Fruit fly (Drosophila melanogaster) whole organism, prepupa: ENCODE results near the gene Alp12.

Source experiments
- CG10631 ChIP-seq: fragments of 200-800 bp; sonication (Bioruptor generic); optimal IDR thresholded peaks from 2 replicates; lab custom pipeline; 2016; ENCODE audit warnings: missing biosample characterization, missing genetic modification characterization
- CG11762 ChIP-seq: fragments of 200-800 bp; sonication (Bioruptor generic); optimal IDR thresholded peaks from 3 replicates; lab custom pipeline; 2016; ENCODE audit warnings: missing biosample characterization, missing genetic modification characterization; ENCODE audit not compliant: insufficient read depth
- CG11902 ChIP-seq: fragments of 200-800 bp; sonication (Bioruptor generic); optimal IDR thresholded peaks from 3 replicates; lab custom pipeline; 2016; ENCODE audit warnings: missing biosample characterization, missing genetic modification characterization
- CG1621 ChIP-seq: fragments of 200-800 bp; sonication (Bioruptor generic); optimal IDR thresholded peaks from 3 replicates; lab custom pipeline; 2018; ENCODE audit warnings: missing biosample characterization, mild to moderate bottlenecking, missing genetic modification characterization
- CG3032 ChIP-seq: fragments of 200-800 bp; optimal IDR thresholded peaks from 2 replicates; lab custom pipeline; 2019; ENCODE audit warnings: missing biosample characterization, mild to moderate bottlenecking, missing genetic modification characterization, moderate library complexity
- CG32006 ChIP-seq: fragments of 200-800 bp; sonication (Bioruptor generic); optimal IDR thresholded peaks from 3 replicates; lab custom pipeline; 2017; ENCODE audit warnings: missing biosample characterization, mild to moderate bottlenecking, missing genetic modification characterization
- CG34406 ChIP-seq: fragments of 200-800 bp; sonication (Bioruptor generic); optimal IDR thresholded peaks from 3 replicates; lab custom pipeline; 2016; ENCODE audit warnings: missing biosample characterization, missing genetic modification characterization
- CG6163 ChIP-seq: fragments of 200-800 bp; sonication (Bioruptor generic); IDR thresholded peaks from 3 replicates; pipeline ENCODE4 v1.3.6; 2022; ENCODE audit warnings: missing biosample characterization, missing genetic modification characterization
- CG6276 ChIP-seq: fragments of 200-800 bp; sonication (Bioruptor generic); optimal IDR thresholded peaks from 2 replicates; lab custom pipeline; 2017; ENCODE audit warnings: missing biosample characterization, mild to moderate bottlenecking, missing genetic modification characterization
- CG6792 ChIP-seq: fragments of 200-800 bp; sonication (Bioruptor generic); optimal IDR thresholded peaks from 3 replicates; lab custom pipeline; 2016; ENCODE audit warnings: missing biosample characterization, missing genetic modification characterization
- CG6808 ChIP-seq: fragments of 200-800 bp; sonication (Bioruptor generic); optimal IDR thresholded peaks from 3 replicates; lab custom pipeline; 2017; ENCODE audit warnings: missing biosample characterization, missing genetic modification characterization, mild to moderate bottlenecking, moderate library complexity, missing genetic modification reagents
- CG7368 ChIP-seq: fragments of 200-800 bp; sonication (Bioruptor generic); optimal IDR thresholded peaks from 3 replicates; lab custom pipeline; 2016; ENCODE audit warnings: missing biosample characterization, missing genetic modification characterization
- CG8119 ChIP-seq: fragments of 200-800 bp; sonication (Bioruptor generic); IDR thresholded peaks from 3 replicates; pipeline ENCODE4 v1.3.6; 2022; ENCODE audit warnings: missing biosample characterization, missing genetic modification characterization
- CG8632 ChIP-seq: fragments of 200-800 bp; sonication (Bioruptor generic); optimal IDR thresholded peaks from 3 replicates; lab custom pipeline; 2016; ENCODE audit warnings: missing biosample characterization, missing genetic modification characterization
- Eip78C ChIP-seq: fragments of 200-800 bp; sonication (Bioruptor generic); peaks from one replicate; lab custom pipeline; 2016; ENCODE audit warnings: missing biosample characterization, missing genetic modification characterization
- Ets21C ChIP-seq: fragments of 200-800 bp; sonication (Bioruptor generic); optimal IDR thresholded peaks from 3 replicates; lab custom pipeline; 2016; ENCODE audit warnings: missing biosample characterization, missing genetic modification characterization
- Gug ChIP-seq: fragments of 200-800 bp; sonication (Bioruptor generic); IDR thresholded peaks from 2 replicates; pipeline ENCODE4 v1.3.6; 2022; ENCODE audit warnings: missing biosample characterization, missing genetic modification characterization
- Hr38 ChIP-seq: sonication (Bioruptor generic); optimal IDR thresholded peaks from 2 replicates; lab custom pipeline; 2016; ENCODE audit warnings: missing biosample characterization, missing genetic modification characterization
- Hr4 ChIP-seq: fragments of 200-800 bp; sonication (Bioruptor generic); optimal IDR thresholded peaks from 3 replicates; lab custom pipeline; 2016; ENCODE audit warnings: missing biosample characterization, missing genetic modification characterization
- Met ChIP-seq: fragments of 200-800 bp; sonication (Bioruptor generic); optimal IDR thresholded peaks from 3 replicates; lab custom pipeline; 2016; ENCODE audit warnings: missing biosample characterization, missing genetic modification characterization
- Smox ChIP-seq: fragments of 200-800 bp; sonication (Bioruptor generic); optimal IDR thresholded peaks from 3 replicates; lab custom pipeline; 2016; ENCODE audit warnings: missing biosample characterization, missing genetic modification characterization
- Sox102F ChIP-seq: fragments of 200-800 bp; sonication (Bioruptor generic); optimal IDR thresholded peaks from 2 replicates; lab custom pipeline; 2016; ENCODE audit warnings: missing biosample characterization, mild to moderate bottlenecking, missing genetic modification characterization
- Sox15 ChIP-seq: fragments of 200-800 bp; sonication (Bioruptor generic); optimal IDR thresholded peaks from 3 replicates; lab custom pipeline; 2016; ENCODE audit warnings: missing biosample characterization, missing genetic modification characterization
- achi ChIP-seq: fragments of 200-800 bp; sonication (Bioruptor generic); optimal IDR thresholded peaks from 3 replicates; lab custom pipeline; 2016; ENCODE audit warnings: missing biosample characterization, missing genetic modification characterization
- acj6 ChIP-seq: fragments of 200-800 bp; sonication (Bioruptor generic); optimal IDR thresholded peaks from 3 replicates; lab custom pipeline; 2016; ENCODE audit warnings: missing biosample characterization, missing genetic modification characterization
- cyc ChIP-seq: fragments of 200-800 bp; sonication (Bioruptor generic); optimal IDR thresholded peaks from 3 replicates; lab custom pipeline; 2016; ENCODE audit warnings: missing biosample characterization, missing genetic modification characterization
- esn ChIP-seq: fragments of 200-800 bp; sonication (Bioruptor generic); optimal IDR thresholded peaks from 2 replicates; lab custom pipeline; 2016; ENCODE audit warnings: missing biosample characterization, mild to moderate bottlenecking, missing genetic modification characterization, moderate library complexity
- fd85E ChIP-seq: fragments of 200-800 bp; sonication (Bioruptor generic); optimal IDR thresholded peaks from 3 replicates; lab custom pipeline; 2016; ENCODE audit warnings: missing biosample characterization, missing genetic modification characterization
- net ChIP-seq: fragments of 200-800 bp; sonication (Bioruptor generic); optimal IDR thresholded peaks from 3 replicates; lab custom pipeline; 2016; ENCODE audit warnings: missing biosample characterization, missing genetic modification characterization
- salr ChIP-seq, 2 experiments: fragments of 200-800 bp; sonication (Bioruptor generic); optimal IDR thresholded peaks; 3 replicates each; lab custom pipeline; 2016 to 2018; ENCODE audit warnings: missing biosample characterization in 2 of 2, missing genetic modification characterization in 2 of 2, mild to moderate bottlenecking in 1 of 2
- ss ChIP-seq, 2 experiments: fragments of 200-800 bp; sonication (Bioruptor generic); optimal IDR thresholded peaks; 2 replicates in 1 of 2; 3 replicates in 1 of 2; lab custom pipeline; 2017 to 2018; ENCODE audit warnings: mild to moderate bottlenecking in 2 of 2, missing biosample characterization in 2 of 2, missing genetic modification characterization in 2 of 2, moderate library complexity in 1 of 2
- svp ChIP-seq: fragments of 200-800 bp; sonication (Bioruptor generic); peaks from one replicate; lab custom pipeline; 2016; ENCODE audit warnings: missing biosample characterization, missing genetic modification characterization
- vri ChIP-seq: fragments of 200-800 bp; sonication (Bioruptor generic); optimal IDR thresholded peaks from 3 replicates; lab custom pipeline; 2016; ENCODE audit warnings: missing biosample characterization, mild to moderate bottlenecking, missing genetic modification characterization

Gene Alp12

DNA sequence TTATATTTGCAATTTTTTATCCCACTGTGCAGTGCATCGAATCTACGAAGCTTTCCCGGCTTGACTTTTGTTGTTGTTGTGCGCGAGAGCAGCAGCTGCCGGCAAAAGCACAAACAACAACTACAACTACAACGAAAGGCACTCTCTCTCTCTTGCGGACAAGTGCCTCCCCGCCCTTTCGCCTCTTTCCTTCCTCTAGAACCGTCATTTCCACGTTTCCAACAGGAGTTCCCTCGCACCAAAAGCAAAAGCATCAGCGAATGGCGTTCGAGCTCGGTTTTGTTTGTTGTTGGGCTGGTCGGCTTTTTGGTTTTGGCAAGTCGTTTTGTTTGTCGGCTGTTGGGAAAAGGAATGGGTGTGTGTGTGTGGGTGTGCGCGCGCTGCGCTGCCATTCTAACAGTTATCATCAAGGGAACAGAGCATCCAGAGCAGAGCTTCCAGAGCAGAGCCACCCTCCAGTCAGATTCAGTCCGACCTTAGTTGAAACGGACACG, 40.0 kb downstream of the Alp12 start, which contains the start of gene tj:
Gene tj (plus strand): TSS at position 444 of the 494 bp plus-strand sequence.
- TF ChIP-seq svp (peak; percentile 60), CG8119 (no peak), CG6163 (GFP tag; lab: Robert Waterston, UW) (0 out of 3 replicates have a peak, but pooled peaks have one; percentile 22), Eip78C (peak; percentile 12)

- no peak for TF ChIP-seq CG32006
- TF ChIP-seq svp = peak; percentile 99
- no peak for TF ChIP-seq CG8632 (GFP tag; lab: Kevin White, UChicago)
- TF ChIP-seq vri (GFP tag; lab: Kevin White, UChicago) = peak; percentile 34
Measured at dm6 chr2L:19469090-19469489, 45.2 kb downstream of the Alp12 start.

DNA sequence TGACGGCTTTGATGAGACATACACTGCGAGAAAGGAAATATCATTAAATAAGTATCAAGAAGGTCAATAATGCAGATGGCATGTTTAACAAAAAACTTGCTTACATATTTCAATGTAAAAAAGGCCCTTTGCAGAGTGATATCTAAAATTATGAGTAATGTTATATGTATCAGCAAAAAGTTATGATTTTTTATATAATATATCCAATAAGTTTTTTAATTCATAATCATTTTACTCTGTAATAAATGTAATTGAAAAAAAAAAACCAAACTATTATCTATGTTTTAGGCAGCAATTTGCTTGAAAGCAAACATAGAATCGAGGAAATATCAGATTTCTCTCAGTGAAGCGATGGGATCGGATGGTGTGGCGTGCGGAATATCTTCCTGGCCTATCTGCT, 45.9 kb downstream of the Alp12 start:
- TF ChIP-seq Sox15 (GFP tag; lab: Kevin White, UChicago) = no peak
- no peak for TF ChIP-seq Gug
- no peak for TF ChIP-seq CG34406 (GFP tag; lab: Kevin White, UChicago)
- TF ChIP-seq CG7368 (GFP tag; lab: Kevin White, UChicago) = no peak
- no peak for TF ChIP-seq net (GFP tag; lab: Kevin White, UChicago)
- no peak for TF ChIP-seq ss (GFP tag; optimal IDR thresholded peaks at IDR 0.05; lab: Kevin White, UChicago)
- no peak for TF ChIP-seq fd85E (GFP tag; lab: Kevin White, UChicago)
- TF ChIP-seq achi (GFP tag; lab: Kevin White, UChicago) = peak; percentile 16
- peak; percentile 14 for TF ChIP-seq CG10631
- TF ChIP-seq Met = no peak
- TF ChIP-seq Hr38 = no peak
- no peak for TF ChIP-seq salr (GFP tag; optimal IDR thresholded peaks at IDR 0.05; lab: Kevin White, UChicago)
- no peak for TF ChIP-seq CG6808 (GFP tag; lab: Kevin White, UChicago)
- no peak for TF ChIP-seq CG3032 (tag; lab: Kevin White, UChicago)
- TF ChIP-seq acj6 = peak; percentile 0
- TF ChIP-seq CG6276 (GFP tag; lab: Kevin White, UChicago) = no peak

- no peak for TF ChIP-seq esn (GFP tag; lab: Kevin White, UChicago)
- no peak for TF ChIP-seq Smox (GFP tag; lab: Kevin White, UChicago)
- no peak for TF ChIP-seq CG11902 (GFP tag; lab: Kevin White, UChicago)
- no peak for TF ChIP-seq Ets21C (GFP tag; lab: Kevin White, UChicago)
- TF ChIP-seq fd85E (GFP tag; lab: Kevin White, UChicago) = no peak
- TF ChIP-seq CG6792 (GFP tag; lab: Kevin White, UChicago) = no peak
- TF ChIP-seq Gug = no peak
- TF ChIP-seq Sox102F (GFP tag; lab: Kevin White, UChicago) = no peak
- no peak for TF ChIP-seq Sox15 (GFP tag; lab: Kevin White, UChicago)
- TF ChIP-seq CG1621 (tag; lab: Kevin White, UChicago) = no peak
- TF ChIP-seq CG6163 (GFP tag; lab: Robert Waterston, UW) = no peak
Measured at dm6 chr2L:19472256-19472655, 48.4 kb downstream of the Alp12 start.

- TF ChIP-seq Hr4 (GFP tag; lab: Kevin White, UChicago) (no peak), CG11762 (GFP tag; lab: Kevin White, UChicago) (no peak), cyc (GFP tag; lab: Kevin White, UChicago) (no peak), svp (peak; percentile 59)
Measured at dm6 chr2L:19473397-19474009, 49.7 kb downstream of the Alp12 start.
